Fruit fly (Drosophila melanogaster): ENCODE data around the gene Nup133.

The Nup133 gene

dm6 chr3R:22690311-22690710 is at the start of gene Nup133, which contains the start of gene wfs1 (continued):
- TF ChIP-seq CG11085 (GFP tag; IDR thresholded peaks at IDR 0.05) (peak; percentile 38; the same call in 1 of the 2 replicates), Rx (GFP tag; IDR thresholded peaks at IDR 0.05) (no peak), wdn (GFP tag; IDR thresholded peaks at IDR 0.05) (peak; percentile 26; the same call in 1 of the 2 replicates), CG13424 (tag; optimal IDR thresholded peaks at IDR 0.05) (peak; percentile 93), CG10366 (GFP tag; IDR thresholded peaks at IDR 0.05) (peak; percentile 61), bab2 (GFP tag; optimal IDR thresholded peaks at IDR 0.05) (peak; percentile 24), bsh (GFP tag; optimal IDR thresholded peaks at IDR 0.05) (peak in 1 of 2 experiments; percentile 82), CG2889 (GFP tag; IDR thresholded peaks at IDR 0.05) (no peak), lbe (GFP tag; optimal IDR thresholded peaks at IDR 0.05) (no peak), CG31388 (GFP tag; optimal IDR thresholded peaks at IDR 0.05) (peak; percentile 40), CG12391 (tag; optimal IDR thresholded peaks at IDR 0.05) (peak; percentile 94), ap (GFP tag; IDR thresholded peaks at IDR 0.05) (no peak), CG4282 (GFP tag; optimal IDR thresholded peaks at IDR 0.05) (no peak), Drgx (GFP tag; IDR thresholded peaks at IDR 0.05) (no peak; the same call in 1 of the 2 replicates), gem (tag; optimal IDR thresholded peaks at IDR 0.05) (peak; percentile 94), CG3281 (GFP tag; optimal IDR thresholded peaks at IDR 0.05) (no peak), Myb (GFP tag; optimal IDR thresholded peaks at IDR 0.05) (peak; percentile 18), Dbx (GFP tag; IDR thresholded peaks at IDR 0.05) (peak; percentile 76), CG8478 (optimal IDR thresholded peaks at IDR 0.05) (no peak), Deaf1 (tag; optimal IDR thresholded peaks at IDR 0.05) (no peak), CG16863 (GFP tag; optimal IDR thresholded peaks at IDR 0.05) (peak; percentile 21), CG12104 (GFP tag; optimal IDR thresholded peaks at IDR 0.05) (peak; percentile 35), Lim3 (GFP tag; IDR thresholded peaks at IDR 0.05) (no peak), sima (GFP tag; optimal IDR thresholded peaks at IDR 0.05) (no peak), CG1529 (GFP tag; optimal IDR thresholded peaks at IDR 0.05) (peak; percentile 48), bcd (GFP tag; optimal IDR thresholded peaks at IDR 0.05) (peak; percentile 57), emc (GFP tag; optimal IDR thresholded peaks at IDR 0.05) (no peak), ATbp (GFP tag; optimal IDR thresholded peaks at IDR 0.05) (peak; percentile 48), CG12299 (tag; optimal IDR thresholded peaks at IDR 0.05) (peak; percentile 82), Pdp1 (GFP tag; optimal IDR thresholded peaks at IDR 0.05) (no peak), CG14667 (GFP tag; IDR thresholded peaks at IDR 0.05) (0 out of 2 replicates have a peak, but pooled peaks have one; percentile 7), Fer2 (tag; optimal IDR thresholded peaks at IDR 0.05) (peak; percentile 64)

- TF ChIP-seq CG8290 (GFP tag; optimal IDR thresholded peaks at IDR 0.05), result no peak
- no peak for TF ChIP-seq CG8290 (tag; optimal IDR thresholded peaks at IDR 0.05)
- no peak for TF ChIP-seq CG31365 (tag; optimal IDR thresholded peaks at IDR 0.05)
- no peak for TF ChIP-seq Stat92E (GFP tag; optimal IDR thresholded peaks at IDR 0.05)
- no peak for TF ChIP-seq CG7357 (GFP tag; IDR thresholded peaks at IDR 0.05)
- no peak for TF ChIP-seq Deaf1 (tag; optimal IDR thresholded peaks at IDR 0.05)
- no peak for TF ChIP-seq MESR4 (GFP tag; optimal IDR thresholded peaks at IDR 0.05)
- TF ChIP-seq CG8478 (optimal IDR thresholded peaks at IDR 0.05), result peak; percentile 65
- no peak for TF ChIP-seq emc (GFP tag; optimal IDR thresholded peaks at IDR 0.05)
- no peak for TF ChIP-seq Xbp1 (GFP tag; optimal IDR thresholded peaks at IDR 0.05)
- no peak for TF ChIP-seq gce (GFP tag; IDR thresholded peaks at IDR 0.05)
- peak; percentile 85 for TF ChIP-seq Ets65A (GFP tag)
- no peak for TF ChIP-seq ranshi (GFP tag; IDR thresholded peaks at IDR 0.05)
- TF ChIP-seq kah (GFP tag; optimal IDR thresholded peaks at IDR 0.05), result no peak
- TF ChIP-seq eyg (GFP tag; optimal IDR thresholded peaks at IDR 0.05), result no peak
These were observed 40.5 kb upstream of the Nup133 start for dm6 chr3R:22649859-22650258.
